Worm (Caenorhabditis elegans) whole organism, mixed stage, embryonic: ENCODE data around the gene Y37D8A.19.

Source experiments
- M03D4.4 ChIP-seq: sonication (generic microtip); optimal IDR thresholded peaks from 2 replicates; lab custom pipeline; 2017; ENCODE audit warnings: mild to moderate bottlenecking, missing genetic modification characterization, missing compliant biosample characterization
- bed-3 ChIP-seq: fragments of 200-800 bp; sonication (Bioruptor generic); optimal IDR thresholded peaks from 3 replicates; lab custom pipeline; 2018; ENCODE audit warnings: mild to moderate bottlenecking, missing genetic modification characterization, moderate library complexity, missing compliant biosample characterization
- blmp-1 ChIP-seq: fragments of 150-350 bp; optimal IDR thresholded peaks from 2 replicates; lab custom pipeline; 2014; ENCODE audit warnings: missing biosample characterization, missing genetic modification characterization
- ceh-39 ChIP-seq: fragments of 150-350 bp; optimal IDR thresholded peaks from 2 replicates; lab custom pipeline; 2014; ENCODE audit warnings: missing biosample characterization, missing genetic modification characterization
- ceh-43 ChIP-seq: fragments of 200-800 bp; sonication (Bioruptor generic); optimal IDR thresholded peaks from 2 replicates; lab custom pipeline; 2018; ENCODE audit warnings: mild to moderate bottlenecking, missing genetic modification characterization, moderate library complexity, missing compliant biosample characterization
- ceh-83 ChIP-seq: fragments of 200-800 bp; sonication (Bioruptor generic); optimal IDR thresholded peaks from 2 replicates; lab custom pipeline; 2018; ENCODE audit warnings: mild to moderate bottlenecking, missing genetic modification characterization, missing compliant biosample characterization
- ces-1 ChIP-seq: fragments of 150-350 bp; optimal IDR thresholded peaks from 2 replicates; lab custom pipeline; 2014; ENCODE audit warnings: missing biosample characterization, missing genetic modification reagents, missing genetic modification characterization
- cnd-1 ChIP-seq: fragments of 200-800 bp; sonication (Bioruptor generic); optimal IDR thresholded peaks from 2 replicates; lab custom pipeline; 2018; ENCODE audit warnings: mild to moderate bottlenecking, missing genetic modification characterization, missing compliant biosample characterization
- drap-1 ChIP-seq: fragments of 200-800 bp; sonication (Bioruptor generic); optimal IDR thresholded peaks from 3 replicates; lab custom pipeline; 2018; ENCODE audit warnings: mild to moderate bottlenecking, missing genetic modification characterization, missing compliant biosample characterization
- elt-1 ChIP-seq: sonication (generic microtip); optimal IDR thresholded peaks from 2 replicates; lab custom pipeline; 2017; ENCODE audit warnings: missing genetic modification characterization, mild to moderate bottlenecking, missing compliant biosample characterization, antibody characterized with exemption, moderate library complexity, borderline replicate concordance; ENCODE audit not compliant: insufficient read depth
- elt-3 ChIP-seq: fragments of 150-350 bp; optimal IDR thresholded peaks from 2 replicates; lab custom pipeline; 2014; ENCODE audit warnings: missing biosample characterization, missing genetic modification characterization
- hlh-1 ChIP-seq: fragments of 150-350 bp; optimal IDR thresholded peaks from 2 replicates; lab custom pipeline; 2014; ENCODE audit warnings: missing biosample characterization, missing genetic modification reagents, missing genetic modification characterization
- lin-13 ChIP-seq: fragments of 150-350 bp; optimal IDR thresholded peaks from 2 replicates; lab custom pipeline; 2014; ENCODE audit warnings: missing biosample characterization, missing genetic modification characterization
- lin-32 ChIP-seq: fragments of 200-800 bp; sonication (Bioruptor generic); optimal IDR thresholded peaks from 2 replicates; lab custom pipeline; 2018; ENCODE audit warnings: mild to moderate bottlenecking, missing genetic modification characterization, missing compliant biosample characterization
- lsy-2 ChIP-seq: fragments of 150-350 bp; optimal IDR thresholded peaks from 2 replicates; lab custom pipeline; 2014; ENCODE audit warnings: missing biosample characterization, missing genetic modification characterization
- mab-5 ChIP-seq: fragments of 150-350 bp; optimal IDR thresholded peaks from 2 replicates; lab custom pipeline; 2014; ENCODE audit warnings: missing biosample characterization, missing genetic modification characterization
- mep-1 ChIP-seq: fragments of 150-350 bp; optimal IDR thresholded peaks from 2 replicates; lab custom pipeline; 2017; ENCODE audit warnings: missing biosample characterization, missing genetic modification reagents, missing genetic modification characterization, inconsistent platforms
- mls-2 ChIP-seq: sonication (generic microtip); optimal IDR thresholded peaks from 2 replicates; lab custom pipeline; 2016; ENCODE audit warnings: mild to moderate bottlenecking, missing genetic modification characterization, moderate library complexity, missing compliant biosample characterization
- nhr-12 ChIP-seq: fragments of 150-350 bp; optimal IDR thresholded peaks from 2 replicates; lab custom pipeline; 2014; ENCODE audit warnings: missing biosample characterization, missing genetic modification characterization
- nhr-2 ChIP-seq: fragments of 150-350 bp; optimal IDR thresholded peaks from 2 replicates; lab custom pipeline; 2014; ENCODE audit warnings: missing biosample characterization, missing genetic modification characterization
- nhr-237 ChIP-seq: fragments of 150-350 bp; optimal IDR thresholded peaks from 2 replicates; lab custom pipeline; 2014; ENCODE audit warnings: missing biosample characterization, missing genetic modification characterization
- nhr-28 ChIP-seq: fragments of 150-350 bp; optimal IDR thresholded peaks from 2 replicates; lab custom pipeline; 2014; ENCODE audit warnings: missing biosample characterization, missing genetic modification characterization
- nhr-76 ChIP-seq: sonication (generic microtip); optimal IDR thresholded peaks from 2 replicates; lab custom pipeline; 2017; ENCODE audit warnings: missing biosample characterization, missing genetic modification characterization
- pha-4 ChIP-seq: fragments of 150-350 bp; optimal IDR thresholded peaks from 2 replicates; lab custom pipeline; 2018; ENCODE audit warnings: missing biosample characterization, missing genetic modification reagents, missing genetic modification characterization
- sem-2 ChIP-seq: fragments of 200-800 bp; sonication (Bioruptor generic); optimal IDR thresholded peaks from 2 replicates; lab custom pipeline; 2018; ENCODE audit warnings: mild to moderate bottlenecking, missing genetic modification characterization, missing compliant biosample characterization
- sptf-1 ChIP-seq: sonication (generic microtip); optimal IDR thresholded peaks from 2 replicates; lab custom pipeline; 2017; ENCODE audit warnings: mild to moderate bottlenecking, missing genetic modification characterization, moderate library complexity, missing compliant biosample characterization
- tbx-8 ChIP-seq: fragments of 200-800 bp; sonication (Bioruptor generic); optimal IDR thresholded peaks from 2 replicates; lab custom pipeline; 2018; ENCODE audit warnings: mild to moderate bottlenecking, missing genetic modification characterization, moderate library complexity, missing compliant biosample characterization
- unc-39 ChIP-seq: fragments of 150-350 bp; optimal IDR thresholded peaks from 2 replicates; lab custom pipeline; 2014; ENCODE audit warnings: missing biosample characterization, missing genetic modification characterization
- zip-8 ChIP-seq: fragments of 150-350 bp; optimal IDR thresholded peaks from 2 replicates; lab custom pipeline; 2014; ENCODE audit warnings: missing biosample characterization, missing genetic modification characterization
- ztf-11 ChIP-seq: fragments of 150-350 bp; optimal IDR thresholded peaks from 2 replicates; lab custom pipeline; 2014; ENCODE audit warnings: missing biosample characterization, missing genetic modification characterization

Gene Y37D8A.19

DNA sequence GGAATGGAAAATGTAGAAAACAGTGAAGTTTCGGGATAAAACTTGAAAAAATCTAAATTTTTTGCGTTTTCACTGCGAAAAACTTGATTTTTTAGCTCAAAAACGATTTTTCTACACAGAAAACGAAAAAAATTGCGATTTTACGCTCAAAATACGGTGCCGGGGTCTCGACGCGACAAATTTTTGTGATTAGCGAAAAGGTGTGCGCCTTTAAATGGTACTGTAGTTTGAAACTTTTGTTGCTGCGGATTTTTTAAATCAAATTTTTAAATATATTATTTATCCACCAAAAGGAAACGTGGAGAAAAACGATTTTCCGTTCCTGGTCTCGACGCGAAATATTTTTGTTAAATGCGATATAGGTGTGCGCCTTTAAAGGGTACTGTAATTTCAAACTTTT is 22.5 kb upstream of the Y37D8A.19 start:
- TF ChIP-seq nhr-28 (tag; lab: Kevin White, UChicago) (no peak), drap-1 (GFP tag; lab: Kevin White, UChicago) (no peak), ceh-39 (no peak), mab-5 (tag; lab: Kevin White, UChicago) (no peak), nhr-12 (no peak), elt-1 (tag; lab: Kevin White, UChicago) (no peak), sptf-1 (no peak), nhr-2 (tag; lab: Kevin White, UChicago) (no peak), unc-39 (tag; lab: Kevin White, UChicago) (no peak)
- TF ChIP-seq, all 35 proteins: peak for 0

DNA sequence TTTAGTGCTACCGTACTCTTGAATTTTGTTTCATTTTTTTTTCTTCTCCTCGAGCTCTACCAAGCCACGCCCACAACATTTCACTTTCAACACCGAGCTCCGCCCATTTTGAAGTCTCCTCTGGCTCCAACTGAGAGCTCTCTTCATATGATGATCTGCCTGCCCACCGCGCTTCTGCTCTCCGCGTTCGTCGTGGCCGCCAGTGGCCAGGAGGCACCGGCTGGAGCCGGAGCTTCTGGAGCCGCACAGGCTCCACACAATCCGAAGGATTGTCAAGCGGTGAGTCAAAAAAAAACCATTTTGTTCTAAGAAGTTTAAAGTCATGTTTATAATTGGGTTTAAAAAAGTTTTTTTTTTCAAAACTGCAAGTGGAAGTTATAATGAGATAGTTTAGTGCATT is 19.3 kb upstream of the Y37D8A.19 start, which contains the start of gene flp-14:
Gene flp-14 (plus strand): TSS at position 146 of the 400 bp plus-strand sequence.
- TF ChIP-seq mls-2 (tag; lab: Kevin White, UChicago), result no peak
- no peak for TF ChIP-seq blmp-1 (tag; lab: Kevin White, UChicago)
- TF ChIP-seq cnd-1 (tag; lab: Kevin White, UChicago), result no peak

DNA sequence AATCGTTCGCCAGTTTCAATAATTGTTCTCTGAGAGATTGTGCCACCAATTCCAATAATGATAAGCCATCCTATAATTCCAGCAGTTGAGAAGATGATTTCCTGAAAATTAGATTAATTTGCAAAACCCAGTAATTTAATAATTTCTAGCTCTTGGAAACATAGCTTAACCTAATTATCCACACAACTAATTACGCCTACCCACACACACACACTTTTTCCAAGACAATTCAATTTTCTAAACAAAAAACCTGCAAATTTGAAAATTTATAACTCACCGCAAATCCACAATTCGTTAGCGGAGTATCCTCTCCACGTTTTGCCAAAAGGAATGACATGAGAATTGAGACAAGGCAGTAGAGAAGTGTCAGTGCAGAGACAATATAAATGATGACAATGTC is 13.2 kb upstream of the Y37D8A.19 start:
- TF ChIP-seq ces-1 (GFP tag; lab: Kevin White, UChicago), result peak; percentile 62
- TF ChIP-seq pha-4 (tag; lab: Kevin White, UChicago), result no peak

DNA sequence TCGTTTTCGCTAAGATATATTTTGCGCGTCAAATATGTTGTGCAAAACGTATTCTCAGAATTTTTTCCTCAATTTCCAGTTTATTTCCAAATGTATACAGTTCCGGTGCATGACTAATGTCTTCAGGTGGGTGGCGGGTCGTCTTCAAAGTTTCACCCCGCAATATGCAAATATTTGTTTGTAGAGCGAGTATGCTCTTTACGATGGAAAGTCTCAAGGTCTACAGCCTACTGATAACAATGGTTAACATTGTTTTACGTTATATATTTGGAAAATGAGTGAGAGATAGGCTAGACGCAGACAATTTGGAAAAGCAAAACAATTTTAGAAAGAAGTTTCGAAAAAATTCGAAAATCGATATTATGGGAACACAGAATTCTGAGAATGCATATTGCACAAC is 11.8 kb upstream of the Y37D8A.19 start:
- TF ChIP-seq ceh-39, result no peak
- TF ChIP-seq zip-8 (tag; lab: Kevin White, UChicago), result no peak
- no peak for TF ChIP-seq ceh-83 (GFP tag; lab: Kevin White, UChicago)
- no peak for TF ChIP-seq mep-1
- no peak for TF ChIP-seq elt-3 (tag; lab: Kevin White, UChicago)
- TF ChIP-seq nhr-28 (tag; lab: Kevin White, UChicago), result no peak
- TF ChIP-seq lin-13 (tag; lab: Kevin White, UChicago), result no peak
- TF ChIP-seq nhr-76 (tag; lab: Kevin White, UChicago), result no peak
- TF ChIP-seq bed-3 (GFP tag; lab: Kevin White, UChicago), result no peak
- TF ChIP-seq lin-32 (GFP tag; lab: Kevin White, UChicago), result no peak
- no peak for TF ChIP-seq tbx-8 (GFP tag; lab: Kevin White, UChicago)

DNA sequence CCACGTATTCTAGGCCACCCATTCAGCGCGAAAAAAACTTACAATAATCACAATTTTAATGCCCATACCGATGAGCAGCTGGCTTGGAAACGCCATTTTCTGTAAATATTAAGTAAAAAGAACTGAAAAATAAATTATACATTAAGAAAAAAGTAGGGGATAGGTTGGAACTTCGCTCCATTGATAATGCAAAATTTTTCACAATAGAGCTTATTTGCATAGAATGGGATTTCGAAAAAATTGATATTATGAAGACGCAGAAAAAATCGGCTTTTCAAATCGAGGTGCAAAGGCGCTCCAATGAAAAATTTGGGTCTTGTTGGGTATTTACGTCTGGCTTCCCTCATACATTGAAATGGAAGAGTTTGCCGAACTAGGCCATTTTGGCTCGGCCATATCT is 11.1 kb upstream of the Y37D8A.19 start, which contains the start of gene Y37D8A.16:
Gene Y37D8A.16 (minus strand): TSS at position 101 of the 400 bp plus-strand sequence.
- no peak for TF ChIP-seq M03D4.4 (tag; lab: Kevin White, UChicago)
- no peak for TF ChIP-seq lsy-2 (tag; lab: Kevin White, UChicago)
- TF ChIP-seq tbx-8 (GFP tag; lab: Kevin White, UChicago), result no peak
- no peak for TF ChIP-seq mep-1
- TF ChIP-seq hlh-1 (tag; lab: Kevin White, UChicago), result no peak
- no peak for TF ChIP-seq cnd-1 (tag; lab: Kevin White, UChicago)
- no peak for TF ChIP-seq sem-2 (GFP tag; lab: Kevin White, UChicago)

DNA sequence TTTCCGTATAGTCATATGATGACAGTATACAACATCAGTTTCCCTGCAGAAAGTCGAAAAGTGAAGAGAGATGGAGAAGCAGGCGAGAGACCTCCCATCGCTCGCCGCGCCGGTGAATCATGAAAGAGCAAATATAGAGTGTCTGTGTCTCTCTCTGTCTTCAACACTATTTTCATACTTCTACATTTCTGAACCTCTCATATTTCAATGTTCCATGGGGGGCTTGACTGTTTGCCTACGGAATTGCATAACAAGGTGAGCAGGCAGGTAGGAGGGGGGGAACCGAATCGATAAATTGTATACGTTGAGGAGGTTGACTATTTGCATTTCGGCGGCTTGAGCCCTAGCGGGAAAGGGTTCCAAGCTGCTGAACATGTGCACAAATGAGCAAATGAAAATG is 9.8 kb upstream of the Y37D8A.19 start:
- TF ChIP-seq blmp-1 (tag; lab: Kevin White, UChicago) (no peak), elt-3 (tag; lab: Kevin White, UChicago) (no peak), pha-4 (tag; lab: Kevin White, UChicago) (peak; percentile 73), unc-39 (tag; lab: Kevin White, UChicago) (no peak), lin-13 (tag; lab: Kevin White, UChicago) (no peak)

DNA sequence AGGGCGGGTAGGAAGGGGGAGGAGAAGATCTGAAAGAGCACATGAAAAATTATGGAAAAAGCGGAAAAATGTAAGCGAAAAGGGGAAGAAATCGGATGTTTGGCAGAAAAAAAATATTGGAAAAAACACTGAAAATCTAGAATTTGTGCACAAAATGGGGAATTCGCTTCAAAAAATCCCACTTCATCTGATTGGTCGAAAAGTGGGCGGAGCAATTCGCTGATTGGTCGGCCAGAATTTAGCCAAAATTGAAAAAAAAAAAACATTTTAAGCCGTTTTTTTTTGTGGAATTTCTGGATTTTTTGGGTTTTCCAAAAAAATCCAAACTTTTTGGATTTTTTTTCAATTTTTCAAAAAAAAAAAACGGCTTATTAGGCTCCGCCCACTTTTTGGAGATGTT is 8.9 kb upstream of the Y37D8A.19 start:
- no peak for TF ChIP-seq elt-3 (tag; lab: Kevin White, UChicago)
- no peak for TF ChIP-seq ces-1 (GFP tag; lab: Kevin White, UChicago)
- TF ChIP-seq cnd-1 (tag; lab: Kevin White, UChicago), result no peak
- no peak for TF ChIP-seq ceh-43 (GFP tag; lab: Kevin White, UChicago)
- no peak for TF ChIP-seq lsy-2 (tag; lab: Kevin White, UChicago)
- no peak for TF ChIP-seq tbx-8 (GFP tag; lab: Kevin White, UChicago)
- no peak for TF ChIP-seq unc-39 (tag; lab: Kevin White, UChicago)
- TF ChIP-seq nhr-237, result no peak
- TF ChIP-seq M03D4.4 (tag; lab: Kevin White, UChicago), result no peak
- no peak for TF ChIP-seq ztf-11 (tag; lab: Kevin White, UChicago)
